Worm (Caenorhabditis elegans) whole organism, early embryonic: Measurements from ENCODE around the gene itm-2.

Source experiments
- B0310.2 ChIP-seq: sonication (generic microtip); optimal IDR thresholded peaks from 2 replicates; lab custom pipeline; 2016; ENCODE audit warnings: mild to moderate bottlenecking, missing genetic modification characterization, missing compliant biosample characterization
- aly-1 ChIP-seq: sonication (generic microtip); optimal IDR thresholded peaks from 2 replicates; lab custom pipeline; 2016; ENCODE audit warnings: missing genetic modification characterization, missing compliant biosample characterization
- ama-1 ChIP-seq: fragments of 150-350 bp; optimal IDR thresholded peaks from 2 replicates; lab custom pipeline; 2014
- tbx-37 ChIP-seq: fragments of 200-800 bp; sonication (Bioruptor generic); conservative IDR thresholded peaks from 2 replicates; pipeline ENCODE4 v1.3.6; 2022; ENCODE audit warnings: missing genetic modification reagents, missing genetic modification characterization, missing compliant biosample characterization

- TF ChIP-seq B0310.2 (tag; lab: Kevin White, UChicago) (no peak), ama-1 (lab: Kevin White, UChicago) (no peak), tbx-37 (GFP tag; lab: Robert Waterston, UW) (no peak), aly-1 (tag; lab: Kevin White, UChicago) (no peak)
Observed at ce11 chrX:5458043-5458442, 13.1 kb downstream of the itm-2 start.
